Worm (Caenorhabditis elegans): ENCODE measurements around the gene F31D4.8.

The F31D4.8 gene

DNA sequence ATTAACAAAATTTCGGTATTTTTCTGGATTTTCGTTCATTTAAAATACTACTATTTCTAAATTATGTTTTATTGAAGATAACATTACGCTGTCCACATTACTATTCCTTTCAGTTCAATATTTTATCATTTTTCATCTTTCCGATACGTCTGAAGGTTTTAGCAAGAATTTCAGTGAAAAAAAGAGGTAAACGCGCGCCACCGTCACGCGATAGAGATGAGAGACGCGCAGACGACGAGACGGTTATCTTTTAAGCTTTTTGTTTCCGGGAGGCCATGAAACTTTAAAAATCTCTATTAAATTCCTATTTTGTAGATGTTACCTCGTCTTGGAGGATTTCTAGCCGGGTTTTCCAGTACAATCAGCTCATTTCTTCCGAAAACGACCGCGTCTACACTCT lies 30.5 kb downstream of the F31D4.8 start, which contains the start of gene mrps-12:
mrps-12 (plus strand) TSS at position 316 of the 400 bp plus-strand sequence.
- no peak for TF ChIP-seq ztf-4 (tag; optimal IDR thresholded peaks at IDR 0.05)
- TF ChIP-seq nhr-23 (tag; optimal IDR thresholded peaks at IDR 0.05) = no peak
- TF ChIP-seq lsy-2 (tag; optimal IDR thresholded peaks at IDR 0.05) = peak in 1 of 2 experiments; percentile 42
- no peak for TF ChIP-seq nhr-10 (tag; optimal IDR thresholded peaks at IDR 0.05)
- no peak for TF ChIP-seq mab-5 (tag; optimal IDR thresholded peaks at IDR 0.05)
- TF ChIP-seq nhr-25 (tag; optimal IDR thresholded peaks at IDR 0.05) = peak; percentile 4
- TF ChIP-seq lin-11 (tag; optimal IDR thresholded peaks at IDR 0.05) = no peak
- TF ChIP-seq C34F6.9 (tag; optimal IDR thresholded peaks at IDR 0.05) = peak; percentile 54
- peak; percentile 8 for TF ChIP-seq unc-55 (GFP tag; optimal IDR thresholded peaks at IDR 0.05)

DNA sequence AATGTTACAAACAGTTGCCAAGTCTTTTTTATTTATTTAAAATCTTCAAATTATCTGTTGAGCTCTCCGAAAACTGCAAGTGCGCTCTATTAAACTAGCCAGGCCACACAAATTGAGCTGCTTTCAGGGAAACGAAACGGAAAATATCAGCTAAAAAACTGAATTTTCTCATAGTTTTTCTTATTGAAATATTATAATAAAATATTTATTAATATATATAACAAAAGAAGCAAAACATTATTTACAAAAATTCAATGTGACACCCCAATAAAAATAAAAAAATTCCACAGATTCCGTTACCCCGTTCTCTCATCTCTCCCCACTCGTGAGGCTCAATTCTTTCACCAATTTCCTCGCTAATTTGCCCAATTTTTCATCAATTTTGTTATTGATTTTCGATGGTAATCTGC lies 35.7 kb downstream of the F31D4.8 start:
- TF ChIP-seq unc-55 (GFP tag; optimal IDR thresholded peaks at IDR 0.05) (peak; percentile 74), nhr-10 (tag; optimal IDR thresholded peaks at IDR 0.05) (no peak), lsy-2 (tag; optimal IDR thresholded peaks at IDR 0.05) (peak in 1 of 2 experiments; percentile 35), sma-9 (GFP tag; optimal IDR thresholded peaks at IDR 0.05) (peak; percentile 1), sma-9 (tag; optimal IDR thresholded peaks at IDR 0.05) (no peak)

ce11 chrV:20831867-20832266 lies 36.4 kb downstream of the F31D4.8 start:
- TF ChIP-seq blmp-1 (tag; optimal IDR thresholded peaks at IDR 0.05; ENCODE audit: insufficient read depth) (peak; percentile 2), sma-3 (GFP tag; optimal IDR thresholded peaks at IDR 0.05) (no peak), fos-1 (tag; optimal IDR thresholded peaks at IDR 0.05) (peak; percentile 93), peb-1 (tag; optimal IDR thresholded peaks at IDR 0.05) (no peak), nhr-129 (tag; optimal IDR thresholded peaks at IDR 0.05) (peak; percentile 34), crh-2 (tag; optimal IDR thresholded peaks at IDR 0.05) (peak; percentile 1), sma-9 (GFP tag; optimal IDR thresholded peaks at IDR 0.05) (peak; percentile 62), sma-9 (tag; optimal IDR thresholded peaks at IDR 0.05) (no peak), gmeb-1 (tag; optimal IDR thresholded peaks at IDR 0.05) (peak; percentile 16), snpc-4 (tag; optimal IDR thresholded peaks at IDR 0.05) (no peak)

DNA sequence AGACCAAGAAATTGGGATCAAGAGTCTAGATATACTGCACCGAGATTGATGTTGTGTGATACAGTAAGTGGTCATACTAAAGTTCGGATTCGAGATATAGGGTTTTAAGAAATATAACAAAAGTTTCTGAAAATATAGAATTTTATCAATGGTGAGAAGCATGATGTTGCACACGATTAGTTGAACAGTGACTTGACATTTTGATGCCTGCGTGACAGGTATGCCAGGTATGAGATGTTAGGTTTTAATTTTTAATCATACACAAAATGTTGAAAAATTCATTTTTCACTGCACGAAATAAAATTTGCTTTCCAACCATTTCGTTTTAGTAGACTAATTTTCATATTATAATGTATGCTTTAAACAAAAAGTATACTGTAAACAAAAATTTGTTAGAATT lies 37.8 kb downstream of the F31D4.8 start:
- TF ChIP-seq mbf-1 (tag; optimal IDR thresholded peaks at IDR 0.05) (no peak), ceh-16 (tag; optimal IDR thresholded peaks at IDR 0.05) (no peak), elt-1 (tag; optimal IDR thresholded peaks at IDR 0.05) (no peak), mab-5 (tag; optimal IDR thresholded peaks at IDR 0.05) (no peak), unc-55 (GFP tag; optimal IDR thresholded peaks at IDR 0.05) (no peak)

DNA sequence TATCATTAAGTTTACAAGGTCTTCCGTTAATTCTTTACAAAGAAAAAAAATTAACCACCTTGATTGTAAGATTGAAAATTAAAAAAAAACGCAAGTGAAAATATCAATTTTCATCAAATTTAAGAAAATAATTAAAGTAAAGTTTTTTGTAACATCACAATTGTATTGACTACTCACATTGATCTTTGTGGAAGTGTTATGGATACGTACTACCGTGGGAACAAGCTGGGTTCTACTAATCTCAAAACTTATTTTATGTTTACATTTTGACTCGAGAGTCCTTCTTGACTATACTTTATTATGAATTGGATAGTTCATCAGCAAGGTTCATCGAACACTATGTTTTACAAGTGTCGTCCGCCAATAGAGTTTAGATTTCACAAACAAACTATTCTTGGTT lies 38.7 kb downstream of the F31D4.8 start, which contains the start of gene num-1:
num-1 (plus strand) TSS at position 301 of the 400 bp plus-strand sequence.
- TF ChIP-seq R02D3.7 (tag; optimal IDR thresholded peaks at IDR 0.05) = no peak
- TF ChIP-seq nhr-10 (tag; optimal IDR thresholded peaks at IDR 0.05) = no peak
- TF ChIP-seq sma-9 (GFP tag; optimal IDR thresholded peaks at IDR 0.05) = no peak
- no peak for TF ChIP-seq sma-9 (tag; optimal IDR thresholded peaks at IDR 0.05)
- no peak for TF ChIP-seq nhr-25 (tag; optimal IDR thresholded peaks at IDR 0.05)
- no peak for TF ChIP-seq nhr-12 (tag; optimal IDR thresholded peaks at IDR 0.05)
- no peak for TF ChIP-seq lsy-2 (tag; optimal IDR thresholded peaks at IDR 0.05)
- no peak for TF ChIP-seq ztf-1 (GFP tag; conservative IDR thresholded peaks at IDR 0.05)
- TF ChIP-seq fos-1 (tag; optimal IDR thresholded peaks at IDR 0.05) = no peak
- no peak for TF ChIP-seq mbf-1 (tag; optimal IDR thresholded peaks at IDR 0.05)

ce11 chrV:20828820-20829219 lies 39.4 kb downstream of the F31D4.8 start, which contains the start of gene sbt-1:
Gene sbt-1 (minus strand): TSS chrV:20828881.
- TF ChIP-seq elt-3 (tag; optimal IDR thresholded peaks at IDR 0.05) (no peak), Y55F3AM.14 (GFP tag; optimal IDR thresholded peaks at IDR 0.05) (peak; percentile 45), ztf-1 (GFP tag; conservative IDR thresholded peaks at IDR 0.05) (no peak), egl-27 (tag; optimal IDR thresholded peaks at IDR 0.05) (peak; percentile 43), ceh-82 (tag; optimal IDR thresholded peaks at IDR 0.05) (peak; percentile 44), crh-2 (tag; optimal IDR thresholded peaks at IDR 0.05) (peak; percentile 74), lsy-2 (tag; optimal IDR thresholded peaks at IDR 0.05) (peak; percentile 40 to 77), unc-55 (GFP tag; optimal IDR thresholded peaks at IDR 0.05) (peak; percentile 98), aly-2 (tag; optimal IDR thresholded peaks at IDR 0.05) (no peak), sem-4 (tag; optimal IDR thresholded peaks at IDR 0.05) (peak; percentile 30), C34F6.9 (tag; optimal IDR thresholded peaks at IDR 0.05) (peak; percentile 93), nhr-10 (tag; optimal IDR thresholded peaks at IDR 0.05) (no peak), F13H6.1 (tag; optimal IDR thresholded peaks at IDR 0.05) (peak; percentile 26), ztf-4 (tag; optimal IDR thresholded peaks at IDR 0.05) (no peak), nhr-129 (tag; optimal IDR thresholded peaks at IDR 0.05) (peak; percentile 82), nhr-6 (tag; optimal IDR thresholded peaks at IDR 0.05) (peak; percentile 78), zag-1 (tag; optimal IDR thresholded peaks at IDR 0.05) (peak; percentile 56), lin-11 (tag; optimal IDR thresholded peaks at IDR 0.05) (peak; percentile 83), fos-1 (tag; optimal IDR thresholded peaks at IDR 0.05) (peak; percentile 3), blmp-1 (tag; optimal IDR thresholded peaks at IDR 0.05; ENCODE audit: insufficient read depth) (no peak), lin-13 (GFP tag; optimal IDR thresholded peaks at IDR 0.05) (peak; percentile 55), mdl-1 (tag; optimal IDR thresholded peaks at IDR 0.05) (peak in 1 of 2 experiments; percentile 69)

Data from whole organism, L2 larva.